Worm (Caenorhabditis elegans) whole organism, L4 larva: ENCODE data around the gene F35A5.1.
A peak's percentile ranks its signal among the peaks of the same experiment; 100 is the strongest.

Experiments
- F44E2.7 ChIP-seq: fragments of 200-800 bp; sonication (Bioruptor generic); IDR thresholded peaks from 2 replicates; pipeline ENCODE4 v2.1.2; 2022; ENCODE audit warnings: missing genetic modification characterization, missing compliant biosample characterization
- T20F7.1 ChIP-seq: fragments of 200-800 bp; sonication (Bioruptor generic); optimal IDR thresholded peaks from 2 replicates; lab custom pipeline; 2018; ENCODE audit warnings: mild to moderate bottlenecking, missing genetic modification characterization, missing compliant biosample characterization
- Y105C5A.15 ChIP-seq: fragments of 200-800 bp; sonication (Bioruptor generic); IDR thresholded peaks from 2 replicates; pipeline ENCODE4 v1.3.6; 2022; ENCODE audit warnings: missing genetic modification characterization, missing compliant biosample characterization
- Y48G9A.11 ChIP-seq: fragments of 200-800 bp; sonication (Bioruptor generic); IDR thresholded peaks from 2 replicates; pipeline ENCODE4 v1.3.6; 2022; ENCODE audit warnings: missing genetic modification reagents, missing genetic modification characterization, missing compliant biosample characterization
- aha-1 ChIP-seq: fragments of 150-350 bp; peaks from one replicate; lab custom pipeline; 2014; ENCODE audit warnings: missing biosample characterization, missing genetic modification characterization
- arid-1 ChIP-seq: fragments of 200-800 bp; sonication (Bioruptor generic); conservative IDR thresholded peaks from 2 replicates; pipeline ENCODE4 v1.3.6; 2022; ENCODE audit warnings: missing genetic modification reagents, missing genetic modification characterization, missing compliant biosample characterization
- ceh-20 ChIP-seq: fragments of 200-800 bp; sonication (Bioruptor generic); IDR thresholded peaks from 2 replicates; pipeline ENCODE4 v1.3.6; 2022; ENCODE audit warnings: missing genetic modification reagents, missing genetic modification characterization, missing compliant biosample characterization
- ceh-62 ChIP-seq: sonication (generic microtip); optimal IDR thresholded peaks from 2 replicates; lab custom pipeline; 2017; ENCODE audit warnings: missing biosample characterization, missing genetic modification characterization
- ceh-82 ChIP-seq: sonication (generic microtip); optimal IDR thresholded peaks from 2 replicates; lab custom pipeline; 2017; ENCODE audit warnings: missing biosample characterization, missing genetic modification characterization
- daf-12 ChIP-seq: fragments of 150-350 bp; optimal IDR thresholded peaks from 2 replicates; lab custom pipeline; 2014; ENCODE audit warnings: missing biosample characterization, missing genetic modification reagents, missing genetic modification characterization
- daf-16 ChIP-seq, 3 experiments: sonication (generic microtip); optimal IDR thresholded peaks; 2 replicates each; lab custom pipeline; 2016 to 2017; ENCODE audit warnings: missing genetic modification characterization in 3 of 3, missing genetic modification reagents in 3 of 3, mild to moderate bottlenecking in 2 of 3, missing compliant biosample characterization in 2 of 3, missing biosample characterization in 1 of 3, moderate library complexity in 1 of 3
- daf-19 ChIP-seq: fragments of 200-800 bp; sonication (Bioruptor generic); conservative IDR thresholded peaks from 2 replicates; pipeline ENCODE4 v1.3.6; 2022; ENCODE audit warnings: missing genetic modification characterization, missing compliant biosample characterization
- dmd-6 ChIP-seq: fragments of 200-800 bp; sonication (Bioruptor generic); IDR thresholded peaks from 2 replicates; pipeline ENCODE4 v1.3.6; 2022; ENCODE audit warnings: missing genetic modification reagents, missing genetic modification characterization, missing compliant biosample characterization
- duxl-1 ChIP-seq: sonication (generic microtip); optimal IDR thresholded peaks from 2 replicates; lab custom pipeline; 2016; ENCODE audit warnings: mild to moderate bottlenecking, missing genetic modification characterization, moderate library complexity, missing compliant biosample characterization; ENCODE audit not compliant: poor library complexity
- dve-1 ChIP-seq: sonication (generic microtip); optimal IDR thresholded peaks from 2 replicates; lab custom pipeline; 2017; ENCODE audit warnings: antibody characterized with exemption, mild to moderate bottlenecking, missing genetic modification characterization, missing compliant biosample characterization; ENCODE audit not compliant: insufficient read depth
- egl-27 ChIP-seq: sonication (generic microtip); optimal IDR thresholded peaks from 3 replicates; lab custom pipeline; 2017; ENCODE audit warnings: missing biosample characterization, missing genetic modification reagents, missing genetic modification characterization
- gei-8 ChIP-seq: fragments of 200-800 bp; sonication (Bioruptor generic); optimal IDR thresholded peaks from 2 replicates; lab custom pipeline; 2018; ENCODE audit warnings: mild to moderate bottlenecking, missing genetic modification characterization, missing compliant biosample characterization
- hlh-11 ChIP-seq: fragments of 200-800 bp; sonication (Bioruptor generic); optimal IDR thresholded peaks from 2 replicates; lab custom pipeline; 2018; ENCODE audit warnings: mild to moderate bottlenecking, missing genetic modification characterization, missing compliant biosample characterization
- hlh-30 ChIP-seq: sonication (generic microtip); optimal IDR thresholded peaks from 2 replicates; lab custom pipeline; 2017; ENCODE audit warnings: antibody characterized with exemption, mild to moderate bottlenecking, missing genetic modification characterization, missing compliant biosample characterization; ENCODE audit not compliant: insufficient read depth
- lin-1 ChIP-seq: fragments of 200-800 bp; sonication (Bioruptor generic); IDR thresholded peaks from 2 replicates; pipeline ENCODE4 v1.3.6; 2022; ENCODE audit warnings: missing genetic modification reagents, missing genetic modification characterization, missing compliant biosample characterization
- lin-38 ChIP-seq: fragments of 200-800 bp; sonication (Bioruptor generic); IDR thresholded peaks from 2 replicates; pipeline ENCODE4 v1.3.6; 2022; ENCODE audit warnings: missing genetic modification reagents, missing genetic modification characterization, missing compliant biosample characterization
- madf-5 ChIP-seq, 2 experiments: fragments of 200-800 bp; sonication (Bioruptor generic); IDR thresholded peaks; 2 replicates each; pipeline ENCODE4 v1.3.6; 2022; ENCODE audit warnings: missing compliant biosample characterization in 2 of 2, missing genetic modification characterization in 2 of 2
- madf-9 ChIP-seq: fragments of 200-800 bp; sonication (Bioruptor generic); conservative IDR thresholded peaks from 2 replicates; pipeline ENCODE4 v1.3.6; 2022; ENCODE audit warnings: missing genetic modification reagents, missing genetic modification characterization, missing compliant biosample characterization
- mdl-1 ChIP-seq, 2 experiments: fragments of 150-350 bp in 1 of 2; sonication (generic microtip) in 1 of 2; optimal IDR thresholded peaks; 2 replicates each; lab custom pipeline; 2014 to 2017; ENCODE audit warnings: missing biosample characterization in 2 of 2, missing genetic modification characterization in 2 of 2
- mep-1 ChIP-seq: fragments of 150-350 bp; sonication (generic microtip); optimal IDR thresholded peaks from 3 replicates; lab custom pipeline; 2014; ENCODE audit warnings: missing biosample characterization, missing genetic modification characterization
- mxl-2 ChIP-seq: fragments of 200-800 bp; sonication (Bioruptor generic); conservative IDR thresholded peaks from 2 replicates; pipeline ENCODE4 v1.3.6; 2022; ENCODE audit warnings: missing genetic modification reagents, missing genetic modification characterization, missing compliant biosample characterization
- mxl-3 ChIP-seq: fragments of 200-800 bp; sonication (Bioruptor generic); optimal IDR thresholded peaks from 2 replicates; lab custom pipeline; 2018; ENCODE audit warnings: mild to moderate bottlenecking, missing genetic modification characterization, missing compliant biosample characterization
- nhr-10 ChIP-seq: fragments of 150-350 bp; optimal IDR thresholded peaks from 2 replicates; lab custom pipeline; 2014; ENCODE audit warnings: missing biosample characterization, missing genetic modification characterization
- nhr-102 ChIP-seq: sonication (generic microtip); optimal IDR thresholded peaks from 2 replicates; lab custom pipeline; 2016; ENCODE audit warnings: mild to moderate bottlenecking, missing genetic modification characterization, moderate library complexity, missing compliant biosample characterization
- nhr-11 ChIP-seq: fragments of 150-350 bp; optimal IDR thresholded peaks from 2 replicates; lab custom pipeline; 2014; ENCODE audit warnings: missing biosample characterization, missing genetic modification characterization
- nhr-111 ChIP-seq: fragments of 200-800 bp; sonication (Bioruptor generic); optimal IDR thresholded peaks from 2 replicates; lab custom pipeline; 2018; ENCODE audit warnings: mild to moderate bottlenecking, missing genetic modification characterization, missing compliant biosample characterization
- nhr-28 ChIP-seq: fragments of 150-350 bp; optimal IDR thresholded peaks from 2 replicates; lab custom pipeline; 2014; ENCODE audit warnings: missing biosample characterization, missing genetic modification characterization
- nhr-48 ChIP-seq: sonication (generic microtip); optimal IDR thresholded peaks from 2 replicates; lab custom pipeline; 2016; ENCODE audit warnings: mild to moderate bottlenecking, missing genetic modification characterization, missing compliant biosample characterization
- nhr-6 ChIP-seq: fragments of 150-350 bp; optimal IDR thresholded peaks from 2 replicates; lab custom pipeline; 2014; ENCODE audit warnings: missing biosample characterization, missing genetic modification characterization
- nhr-76 ChIP-seq: fragments of 150-350 bp; optimal IDR thresholded peaks from 2 replicates; lab custom pipeline; 2014; ENCODE audit warnings: missing biosample characterization, missing genetic modification characterization
- nhr-77 ChIP-seq: fragments of 150-350 bp; optimal IDR thresholded peaks from 2 replicates; lab custom pipeline; 2014; ENCODE audit warnings: missing biosample characterization, missing genetic modification characterization
- php-3 ChIP-seq: fragments of 200-800 bp; sonication (Bioruptor generic); IDR thresholded peaks from 2 replicates; pipeline ENCODE4 v1.3.6; 2022; ENCODE audit warnings: missing genetic modification reagents, missing genetic modification characterization, missing compliant biosample characterization
- pqm-1 ChIP-seq: sonication (generic microtip); optimal IDR thresholded peaks from 2 replicates; lab custom pipeline; 2017; ENCODE audit warnings: missing biosample characterization, missing genetic modification characterization
- set-16 ChIP-seq: fragments of 200-800 bp; sonication (Bioruptor generic); IDR thresholded peaks from 2 replicates; pipeline ENCODE4 v1.3.6; 2022; ENCODE audit warnings: missing genetic modification reagents, missing genetic modification characterization, missing compliant biosample characterization
- spr-3 ChIP-seq: fragments of 200-800 bp; sonication (Bioruptor generic); optimal IDR thresholded peaks from 2 replicates; lab custom pipeline; 2018; ENCODE audit warnings: mild to moderate bottlenecking, missing genetic modification characterization, missing compliant biosample characterization
- tag-97 ChIP-seq: fragments of 200-800 bp; sonication (Bioruptor generic); IDR thresholded peaks from 2 replicates; pipeline ENCODE4 v1.3.6; 2022; ENCODE audit warnings: missing genetic modification characterization, missing compliant biosample characterization
- tra-1 ChIP-seq: fragments of 200-800 bp; sonication (Bioruptor generic); IDR thresholded peaks from 2 replicates; pipeline ENCODE4 v1.3.6; 2022; ENCODE audit warnings: missing genetic modification reagents, missing genetic modification characterization, missing compliant biosample characterization
- unc-39 ChIP-seq: sonication (generic microtip); optimal IDR thresholded peaks from 2 replicates; lab custom pipeline; 2017; ENCODE audit warnings: missing biosample characterization, missing genetic modification characterization
- unc-62 ChIP-seq, 3 experiments: fragments of 150-350 bp in 1 of 3; sonication (generic microtip); optimal IDR thresholded peaks in 2 of 3; peaks in 1 of 3; 1 replicate in 1 of 3; 2 replicates in 2 of 3; lab custom pipeline; 2014 to 2017; ENCODE audit warnings: missing biosample characterization in 3 of 3, missing genetic modification characterization in 3 of 3, missing genetic modification reagents in 3 of 3, missing genotype in 1 of 3
- zip-11 ChIP-seq: fragments of 200-800 bp; sonication (Bioruptor generic); IDR thresholded peaks from 2 replicates; pipeline ENCODE4 v1.3.6; 2022; ENCODE audit warnings: missing genetic modification characterization, missing compliant biosample characterization
- ztf-11 ChIP-seq: fragments of 150-350 bp; optimal IDR thresholded peaks from 2 replicates; lab custom pipeline; 2014; ENCODE audit warnings: missing biosample characterization, missing genetic modification characterization
- ztf-7 ChIP-seq: fragments of 150-350 bp; optimal IDR thresholded peaks from 2 replicates; lab custom pipeline; 2014; ENCODE audit warnings: missing biosample characterization, missing genetic modification characterization

The F35A5.1 gene

DNA sequence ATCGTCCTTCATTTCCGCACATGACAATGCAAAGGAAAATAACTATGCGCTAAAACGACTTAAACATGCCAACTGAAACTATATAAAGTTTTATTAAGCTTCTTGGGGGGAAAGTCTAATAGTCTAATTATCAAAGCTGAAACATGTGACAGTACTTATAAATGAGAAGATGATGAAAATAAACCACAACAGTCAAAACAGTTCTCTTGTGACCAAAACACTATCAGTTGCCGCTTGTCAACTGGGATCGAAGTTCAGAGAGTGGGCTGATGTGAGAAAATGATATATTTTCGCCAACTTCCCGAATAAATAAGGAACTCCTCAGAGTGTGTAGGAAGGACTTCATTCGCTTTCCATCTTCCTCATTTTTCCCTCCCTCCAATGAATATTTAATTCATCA is 14.8 kb downstream of the F35A5.1 start (continued):
- TF ChIP-seq lin-38 (GFP tag; lab: Robert Waterston, UW) (no peak), arid-1 (GFP tag; lab: Robert Waterston, UW) (no peak), madf-5 (GFP tag; IDR thresholded peaks at IDR 0.05; lab: Robert Waterston, UW) (no peak), Y105C5A.15 (no peak), nhr-28 (peak; percentile 58), set-16 (GFP tag; lab: Robert Waterston, UW) (no peak), daf-12 (no peak)

DNA sequence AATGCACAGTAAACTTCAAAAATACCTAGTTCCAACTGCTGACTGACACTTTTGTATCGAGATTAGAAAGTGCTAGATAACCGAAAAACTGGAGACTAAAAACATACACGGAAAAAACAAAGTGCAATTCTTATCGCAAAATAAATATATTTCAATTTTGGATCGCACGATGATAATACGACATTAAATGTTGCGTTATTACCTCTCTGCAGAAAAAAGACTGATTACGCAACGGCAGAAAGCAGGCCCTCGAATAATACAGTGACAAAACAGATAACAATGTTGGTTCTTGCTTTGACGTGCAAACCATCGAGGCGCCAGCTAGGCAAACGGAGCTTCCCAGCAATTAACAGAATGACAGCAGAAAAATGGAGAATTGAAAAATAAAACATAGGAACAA is 16.6 kb downstream of the F35A5.1 start:
- TF ChIP-seq zip-11, result no peak
- no peak for TF ChIP-seq ceh-82 (tag; lab: Kevin White, UChicago)
- TF ChIP-seq ztf-11 (tag; lab: Kevin White, UChicago), result no peak
- peak; percentile 16 for TF ChIP-seq duxl-1 (tag; lab: Kevin White, UChicago)
- TF ChIP-seq nhr-28, result peak; percentile 89
- TF ChIP-seq ztf-7 (tag; lab: Kevin White, UChicago), result peak; percentile 1
- TF ChIP-seq unc-62 (GFP tag; optimal IDR thresholded peaks at IDR 0.05 in 1 of 2; lab: Kevin White, UChicago), result peak in 1 of 2 experiments; percentile 50
- TF ChIP-seq unc-62 (tag; optimal IDR thresholded peaks at IDR 0.05; lab: Kevin White, UChicago), result no peak
- TF ChIP-seq nhr-10 (tag; lab: Kevin White, UChicago), result peak; percentile 36
- TF ChIP-seq nhr-48 (tag; lab: Kevin White, UChicago), result peak; percentile 87
- TF ChIP-seq ceh-20 (GFP tag; lab: Robert Waterston, UW), result no peak
- no peak for TF ChIP-seq Y48G9A.11 (GFP tag; lab: Robert Waterston, UW)
- no peak for TF ChIP-seq daf-19 (GFP tag; lab: Robert Waterston, UW)
- peak; percentile 83 for TF ChIP-seq lin-1
- TF ChIP-seq nhr-6 (tag; lab: Kevin White, UChicago), result peak; percentile 52
- TF ChIP-seq hlh-11, result peak; percentile 92
- TF ChIP-seq tag-97 (GFP tag; lab: Robert Waterston, UW), result no peak
- no peak for TF ChIP-seq nhr-111 (GFP tag; lab: Kevin White, UChicago)
- peak; percentile 81 for TF ChIP-seq nhr-102 (tag; lab: Kevin White, UChicago)
- no peak for TF ChIP-seq nhr-76 (tag; lab: Kevin White, UChicago)
- peak; percentile 81 for TF ChIP-seq nhr-77 (tag; lab: Kevin White, UChicago)
- TF ChIP-seq mep-1 (tag; lab: Kevin White, UChicago), result peak; percentile 52
- no peak for TF ChIP-seq ceh-62 (tag; lab: Kevin White, UChicago)
- TF ChIP-seq php-3 (GFP tag; lab: Robert Waterston, UW), result peak; percentile 95
- TF ChIP-seq daf-16 (GFP tag; optimal IDR thresholded peaks at IDR 0.05; lab: Kevin White, UChicago), result peak in 1 of 2 experiments; percentile 78
- peak; percentile 99 for TF ChIP-seq daf-16 (tag; optimal IDR thresholded peaks at IDR 0.05; lab: Kevin White, UChicago)
- peak; percentile 46 for TF ChIP-seq aha-1 (tag; lab: Kevin White, UChicago)
- no peak for TF ChIP-seq mxl-3 (GFP tag; lab: Kevin White, UChicago)
- TF ChIP-seq spr-3 (GFP tag; lab: Kevin White, UChicago), result no peak
- peak; percentile 96 for TF ChIP-seq dve-1 (tag; lab: Kevin White, UChicago)
- TF ChIP-seq F44E2.7 (GFP tag; lab: Robert Waterston, UW), result no peak
- peak; percentile 55 for TF ChIP-seq T20F7.1 (GFP tag; lab: Kevin White, UChicago)
- peak; percentile 89 for TF ChIP-seq pqm-1 (tag; lab: Kevin White, UChicago)
- peak in 1 of 2 experiments; percentile 36 for TF ChIP-seq mdl-1 (tag; optimal IDR thresholded peaks at IDR 0.05; lab: Kevin White, UChicago)
- no peak for TF ChIP-seq set-16 (GFP tag; lab: Robert Waterston, UW)
- no peak for TF ChIP-seq egl-27 (tag; lab: Kevin White, UChicago)
- TF ChIP-seq gei-8 (GFP tag; lab: Kevin White, UChicago), result peak; percentile 90
- peak; percentile 98 for TF ChIP-seq dmd-6 (GFP tag; lab: Robert Waterston, UW)
- no peak for TF ChIP-seq mxl-2 (GFP tag; lab: Robert Waterston, UW)
- peak; percentile 94 for TF ChIP-seq tra-1 (GFP tag; lab: Robert Waterston, UW)
- no peak for TF ChIP-seq unc-39 (tag; lab: Kevin White, UChicago)
- TF ChIP-seq hlh-30 (tag; lab: Kevin White, UChicago), result peak; percentile 9
- TF ChIP-seq madf-9 (GFP tag; lab: Robert Waterston, UW), result no peak
- TF ChIP-seq arid-1 (GFP tag; lab: Robert Waterston, UW), result no peak
- no peak for TF ChIP-seq nhr-11 (tag; lab: Kevin White, UChicago)
